Fruit fly (Drosophila melanogaster): ENCODE measurements around the gene Cds.

DNA sequence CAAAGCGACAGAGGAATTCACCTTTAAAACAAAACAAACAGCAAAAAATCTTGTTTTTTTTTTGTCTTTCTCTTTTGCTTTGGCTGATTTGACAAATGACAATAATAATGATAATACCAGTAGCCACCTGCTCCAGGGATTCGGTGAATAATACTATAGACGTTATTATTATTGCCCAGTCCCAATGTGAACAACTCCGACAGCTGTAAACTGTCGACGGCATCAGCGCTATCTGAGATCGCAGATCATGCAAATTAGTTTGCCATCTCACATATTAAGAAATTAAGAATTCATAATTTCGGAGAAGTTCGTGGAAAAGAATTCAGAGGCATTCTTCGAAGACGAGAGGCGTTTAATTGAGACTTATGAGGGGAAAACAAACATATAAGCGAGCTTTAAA, 41.3 kb upstream of the Cds start:
- TF ChIP-seq CG9948 (tag; optimal IDR thresholded peaks at IDR 0.05): no peak
- no peak for TF ChIP-seq D1 (tag; optimal IDR thresholded peaks at IDR 0.05)
- no peak for TF ChIP-seq CG10348 (GFP tag; IDR thresholded peaks at IDR 0.05)
- no peak for TF ChIP-seq CG4496 (GFP tag; IDR thresholded peaks at IDR 0.05)
- no peak for TF ChIP-seq CG8159 (tag; optimal IDR thresholded peaks at IDR 0.05)
- TF ChIP-seq Snoo (tag; optimal IDR thresholded peaks at IDR 0.05): no peak
- no peak for TF ChIP-seq rn (GFP tag; IDR thresholded peaks at IDR 0.05)
- TF ChIP-seq CG17806 (tag; optimal IDR thresholded peaks at IDR 0.05): no peak
- TF ChIP-seq EcR (GFP tag; optimal IDR thresholded peaks at IDR 0.05): no peak
- no peak for TF ChIP-seq CG32121 (GFP tag; IDR thresholded peaks at IDR 0.05)
- no peak for TF ChIP-seq Pif1A (GFP tag; optimal IDR thresholded peaks at IDR 0.05)
